Worm (Caenorhabditis elegans) whole organism, young adult: Measurements from ENCODE around the gene clec-256.

ENCODE experiments used
- ama-1 ChIP-seq, 3 experiments: fragments of 150-350 bp in 1 of 3; sonication (generic microtip) in 2 of 3; optimal IDR thresholded peaks; 2 replicates each; lab custom pipeline; 2014 to 2018; ENCODE audit warnings: missing biosample characterization in 2 of 3, missing genetic modification characterization in 2 of 3, missing genetic modification reagents in 2 of 3
- ceh-58 ChIP-seq: fragments of 200-800 bp; sonication (Bioruptor generic); IDR thresholded peaks from 2 replicates; pipeline ENCODE4 v1.3.6; 2022; ENCODE audit warnings: missing genetic modification characterization, missing compliant biosample characterization
- hlh-12 ChIP-seq: sonication (generic microtip); optimal IDR thresholded peaks from 2 replicates; lab custom pipeline; 2016; ENCODE audit warnings: missing genetic modification characterization, missing compliant biosample characterization
- hsf-1 ChIP-seq: fragments of 200-800 bp; sonication (Bioruptor generic); IDR thresholded peaks from 2 replicates; pipeline ENCODE4 v1.3.6; 2022; ENCODE audit warnings: missing genetic modification reagents, missing genetic modification characterization, missing compliant biosample characterization
- mel-28 ChIP-seq: sonication (generic microtip); optimal IDR thresholded peaks from 2 replicates; lab custom pipeline; 2016; ENCODE audit warnings: borderline replicate concordance, mild to moderate bottlenecking, missing genetic modification characterization, missing compliant biosample characterization
- mes-4 ChIP-seq: sonication (generic microtip); optimal IDR thresholded peaks from 2 replicates; lab custom pipeline; 2016; ENCODE audit warnings: missing genotype, missing genetic modification characterization, missing compliant biosample characterization
- snpc-1.1 ChIP-seq: sonication (generic microtip); optimal IDR thresholded peaks from 2 replicates; lab custom pipeline; 2017; ENCODE audit warnings: missing genetic modification characterization, mild to moderate bottlenecking, missing compliant biosample characterization, antibody characterized with exemption, moderate library complexity, missing genotype, missing genetic modification reagents; ENCODE audit not compliant: insufficient read depth
- ztf-22 ChIP-seq: fragments of 200-800 bp; sonication (Bioruptor generic); optimal IDR thresholded peaks from 2 replicates; lab custom pipeline; 2018; ENCODE audit warnings: mild to moderate bottlenecking, missing genetic modification characterization, moderate library complexity, missing compliant biosample characterization

- TF ChIP-seq mes-4 (tag; lab: Kevin White, UChicago) (no peak), ceh-58 (no peak), mel-28 (tag; lab: Kevin White, UChicago) (no peak), ama-1 (optimal IDR thresholded peaks at IDR 0.05; lab: Kevin White, UChicago) (no peak), ama-1 (GFP tag; optimal IDR thresholded peaks at IDR 0.05; lab: Kevin White, UChicago) (no peak), hsf-1 (GFP tag; lab: Robert Waterston, UW) (no peak), ztf-22 (no peak), hlh-12 (tag; lab: Kevin White, UChicago) (no peak), snpc-1.1 (tag; lab: Kevin White, UChicago) (no peak)
Measured at ce11 chrV:18806409-18806808, 34.9 kb downstream of the clec-256 start, which contains the start of gene sri-10.
